Worm (Caenorhabditis elegans) whole organism, late embryonic: ENCODE results near the gene ZK652.8.

Experiments used
- C08G9.2 ChIP-seq: sonication (generic microtip); optimal IDR thresholded peaks from 2 replicates; lab custom pipeline; 2016; ENCODE audit warnings: mild to moderate bottlenecking, missing genetic modification characterization, moderate library complexity, missing compliant biosample characterization
- C38D4.7 ChIP-seq: fragments of 200-800 bp; sonication (Bioruptor generic); optimal IDR thresholded peaks from 2 replicates; lab custom pipeline; 2018; ENCODE audit warnings: mild to moderate bottlenecking, missing genetic modification characterization, moderate library complexity, missing compliant biosample characterization
- F13H6.1 ChIP-seq: sonication (generic microtip); optimal IDR thresholded peaks from 2 replicates; lab custom pipeline; 2016; ENCODE audit warnings: missing genetic modification characterization, missing compliant biosample characterization
- K02D7.2 ChIP-seq: sonication (generic microtip); optimal IDR thresholded peaks from 2 replicates; lab custom pipeline; 2017; ENCODE audit warnings: mild to moderate bottlenecking, missing genetic modification characterization, missing compliant biosample characterization
- K09A11.1 ChIP-seq: sonication (generic microtip); optimal IDR thresholded peaks from 2 replicates; lab custom pipeline; 2017; ENCODE audit warnings: antibody characterized with exemption, mild to moderate bottlenecking, missing genetic modification characterization, missing compliant biosample characterization; ENCODE audit not compliant: insufficient read depth
- Y22D7AL.16 ChIP-seq: sonication (generic microtip); optimal IDR thresholded peaks from 2 replicates; lab custom pipeline; 2016; ENCODE audit warnings: missing genetic modification characterization, missing compliant biosample characterization
- ama-1 ChIP-seq: fragments of 150-350 bp; optimal IDR thresholded peaks from 2 replicates; lab custom pipeline; 2014
- ceh-14 ChIP-seq: sonication (generic microtip); optimal IDR thresholded peaks from 2 replicates; lab custom pipeline; 2016; ENCODE audit warnings: missing genotype, missing genetic modification characterization, missing compliant biosample characterization
- ceh-18 ChIP-seq: sonication (generic microtip); optimal IDR thresholded peaks from 2 replicates; lab custom pipeline; 2016; ENCODE audit warnings: missing genetic modification characterization, missing compliant biosample characterization
- ceh-19 ChIP-seq: fragments of 200-800 bp; sonication (Bioruptor generic); optimal IDR thresholded peaks from 2 replicates; lab custom pipeline; 2018; ENCODE audit warnings: mild to moderate bottlenecking, missing genetic modification characterization, missing compliant biosample characterization
- ceh-2 ChIP-seq: sonication (generic microtip); optimal IDR thresholded peaks from 2 replicates; lab custom pipeline; 2016; ENCODE audit warnings: missing genotype, missing genetic modification characterization, missing compliant biosample characterization
- ceh-34 ChIP-seq: sonication (generic microtip); optimal IDR thresholded peaks from 2 replicates; lab custom pipeline; 2016; ENCODE audit warnings: mild to moderate bottlenecking, missing genetic modification characterization, missing compliant biosample characterization
- ceh-6 ChIP-seq: fragments of 200-800 bp; sonication (Bioruptor generic); optimal IDR thresholded peaks from 2 replicates; lab custom pipeline; 2018; ENCODE audit warnings: mild to moderate bottlenecking, missing genetic modification characterization, missing compliant biosample characterization
- ceh-9 ChIP-seq: sonication (generic microtip); optimal IDR thresholded peaks from 2 replicates; lab custom pipeline; 2016; ENCODE audit warnings: mild to moderate bottlenecking, missing genetic modification characterization, inconsistent platforms, missing compliant biosample characterization
- che-1 ChIP-seq: sonication (generic microtip); optimal IDR thresholded peaks from 2 replicates; lab custom pipeline; 2016; ENCODE audit warnings: mild to moderate bottlenecking, missing genetic modification characterization, missing compliant biosample characterization
- dmd-4 ChIP-seq: sonication (generic microtip); optimal IDR thresholded peaks from 2 replicates; lab custom pipeline; 2016; ENCODE audit warnings: borderline replicate concordance, missing genetic modification characterization, missing compliant biosample characterization
- elt-2 ChIP-seq: sonication (generic microtip); optimal IDR thresholded peaks from 2 replicates; lab custom pipeline; 2016; ENCODE audit warnings: missing genetic modification reagents, missing genetic modification characterization, missing compliant biosample characterization
- elt-4 ChIP-seq: sonication (generic microtip); optimal IDR thresholded peaks from 2 replicates; lab custom pipeline; 2016; ENCODE audit warnings: missing genetic modification characterization, missing compliant biosample characterization
- fax-1 ChIP-seq: sonication (generic microtip); optimal IDR thresholded peaks from 2 replicates; lab custom pipeline; 2016; ENCODE audit warnings: missing genotype, missing genetic modification characterization, missing compliant biosample characterization
- fkh-6 ChIP-seq: sonication (generic microtip); optimal IDR thresholded peaks from 2 replicates; lab custom pipeline; 2016; ENCODE audit warnings: missing genetic modification characterization, missing compliant biosample characterization
- gmeb-2 ChIP-seq: sonication (generic microtip); optimal IDR thresholded peaks from 2 replicates; lab custom pipeline; 2016; ENCODE audit warnings: missing genetic modification characterization, inconsistent platforms, missing compliant biosample characterization
- hlh-6 ChIP-seq: sonication (generic microtip); optimal IDR thresholded peaks from 2 replicates; lab custom pipeline; 2016; ENCODE audit warnings: missing genotype, missing genetic modification characterization, missing compliant biosample characterization
- lim-6 ChIP-seq: sonication (generic microtip); optimal IDR thresholded peaks from 2 replicates; lab custom pipeline; 2016; ENCODE audit warnings: missing genetic modification characterization, missing compliant biosample characterization
- lin-11 ChIP-seq: fragments of 200-800 bp; sonication (Bioruptor generic); optimal IDR thresholded peaks from 2 replicates; lab custom pipeline; 2018; ENCODE audit warnings: mild to moderate bottlenecking, missing genetic modification characterization, missing compliant biosample characterization
- mec-3 ChIP-seq: sonication (generic microtip); optimal IDR thresholded peaks from 2 replicates; lab custom pipeline; 2016; ENCODE audit warnings: borderline replicate concordance, missing genetic modification characterization, missing compliant biosample characterization
- nhr-232 ChIP-seq: sonication (generic microtip); optimal IDR thresholded peaks from 2 replicates; lab custom pipeline; 2016; ENCODE audit warnings: missing genetic modification characterization, missing compliant biosample characterization
- odd-2 ChIP-seq: sonication (generic microtip); optimal IDR thresholded peaks from 2 replicates; lab custom pipeline; 2017; ENCODE audit warnings: antibody characterized with exemption, mild to moderate bottlenecking, missing genetic modification characterization, missing compliant biosample characterization
- pag-3 ChIP-seq: sonication (generic microtip); optimal IDR thresholded peaks from 2 replicates; lab custom pipeline; 2016; ENCODE audit warnings: missing compliant biosample characterization, missing genetic modification characterization, borderline replicate concordance
- pat-9 ChIP-seq: fragments of 200-800 bp; sonication (Bioruptor generic); optimal IDR thresholded peaks from 2 replicates; lab custom pipeline; 2018; ENCODE audit warnings: mild to moderate bottlenecking, missing genetic modification characterization, moderate library complexity, missing compliant biosample characterization
- pha-2 ChIP-seq: sonication (generic microtip); optimal IDR thresholded peaks from 2 replicates; lab custom pipeline; 2017; ENCODE audit warnings: mild to moderate bottlenecking, missing genetic modification characterization, missing compliant biosample characterization
- pqm-1 ChIP-seq: sonication (generic microtip); optimal IDR thresholded peaks from 2 replicates; lab custom pipeline; 2016; ENCODE audit warnings: missing genetic modification characterization, missing compliant biosample characterization
- ref-2 ChIP-seq: sonication (generic microtip); optimal IDR thresholded peaks from 2 replicates; lab custom pipeline; 2016; ENCODE audit warnings: missing genetic modification characterization, missing compliant biosample characterization
- rnt-1 ChIP-seq: sonication (generic microtip); optimal IDR thresholded peaks from 2 replicates; lab custom pipeline; 2016; ENCODE audit warnings: missing genetic modification characterization, missing compliant biosample characterization
- sox-2 ChIP-seq: fragments of 200-800 bp; sonication (Bioruptor generic); IDR thresholded peaks from 2 replicates; pipeline ENCODE4 v1.3.6; 2022; ENCODE audit warnings: missing genetic modification reagents, missing genetic modification characterization, missing compliant biosample characterization
- tbx-2 ChIP-seq: sonication (generic microtip); optimal IDR thresholded peaks from 2 replicates; lab custom pipeline; 2016; ENCODE audit warnings: missing genetic modification characterization, missing compliant biosample characterization
- unc-3 ChIP-seq, 2 experiments: fragments of 200-800 bp in 1 of 2; sonication (Bioruptor generic) in 1 of 2; sonication (generic microtip) in 1 of 2; conservative IDR thresholded peaks in 1 of 2; optimal IDR thresholded peaks in 1 of 2; 2 replicates each; pipeline versions ENCODE4 v1.3.6 to Lab custom; 2016 to 2022; ENCODE audit warnings: missing compliant biosample characterization in 2 of 2, missing genetic modification characterization in 2 of 2, missing genetic modification reagents in 1 of 2
- unc-55 ChIP-seq: sonication (generic microtip); optimal IDR thresholded peaks from 2 replicates; lab custom pipeline; 2017; ENCODE audit warnings: missing biosample characterization, missing genetic modification reagents, missing genetic modification characterization
- unc-86 ChIP-seq: sonication (generic microtip); optimal IDR thresholded peaks from 2 replicates; lab custom pipeline; 2016; ENCODE audit warnings: missing genetic modification characterization, missing compliant biosample characterization
- ztf-16 ChIP-seq: sonication (generic microtip); optimal IDR thresholded peaks from 2 replicates; lab custom pipeline; 2017; ENCODE audit warnings: missing genetic modification characterization, missing compliant biosample characterization

ZK652.8 gene

ce11 chrIII:7889036-7889435 is 45.6 kb upstream of the ZK652.8 start:
- TF ChIP-seq ceh-6 (no peak), C08G9.2 (tag; lab: Kevin White, UChicago) (no peak), dmd-4 (tag; lab: Kevin White, UChicago) (no peak)
- TF ChIP-seq, all 69 proteins: peak for 0

- TF ChIP-seq mec-3: no peak
- no peak for TF ChIP-seq sox-2 (GFP tag; lab: Robert Waterston, UW)
- no peak for TF ChIP-seq ceh-2 (tag; lab: Kevin White, UChicago)
- no peak for TF ChIP-seq lim-6 (tag; lab: Kevin White, UChicago)
- no peak for TF ChIP-seq fkh-6 (tag; lab: Kevin White, UChicago)
- TF ChIP-seq C08G9.2 (tag; lab: Kevin White, UChicago): no peak
- TF ChIP-seq elt-2 (tag; lab: Kevin White, UChicago): no peak
- TF ChIP-seq K02D7.2 (tag; lab: Kevin White, UChicago): no peak
- TF ChIP-seq Y22D7AL.16 (tag; lab: Kevin White, UChicago): no peak
- TF ChIP-seq K09A11.1: no peak
- no peak for TF ChIP-seq nhr-232 (tag; lab: Kevin White, UChicago)
- TF ChIP-seq ceh-34 (tag; lab: Kevin White, UChicago): no peak
- TF ChIP-seq lin-11 (tag; lab: Kevin White, UChicago): no peak
- TF ChIP-seq C38D4.7: no peak
- TF ChIP-seq ceh-14: no peak
- no peak for TF ChIP-seq pat-9 (tag; lab: Kevin White, UChicago)
Measured at ce11 chrIII:7884863-7885262, 41.4 kb upstream of the ZK652.8 start, which contains the start of gene ZK688.11. ZK688.11 (minus strand) TSS chrIII:7884963.

- TF ChIP-seq K09A11.1: no peak
- no peak for TF ChIP-seq fkh-6 (tag; lab: Kevin White, UChicago)
- no peak for TF ChIP-seq gmeb-2 (tag; lab: Kevin White, UChicago)
- TF ChIP-seq F13H6.1 (tag; lab: Kevin White, UChicago): no peak
- no peak for TF ChIP-seq rnt-1 (tag; lab: Kevin White, UChicago)
- TF ChIP-seq pqm-1 (tag; lab: Kevin White, UChicago): no peak
- TF ChIP-seq elt-4: no peak
- no peak for TF ChIP-seq K02D7.2 (tag; lab: Kevin White, UChicago)
- TF ChIP-seq ama-1 (lab: Kevin White, UChicago): no peak
- TF ChIP-seq odd-2 (tag; lab: Kevin White, UChicago): no peak
- TF ChIP-seq ceh-2 (tag; lab: Kevin White, UChicago): no peak
- no peak for TF ChIP-seq ceh-19 (GFP tag; lab: Kevin White, UChicago)
- no peak for TF ChIP-seq ceh-9
- no peak for TF ChIP-seq pag-3
- no peak for TF ChIP-seq unc-3 (GFP tag; conservative IDR thresholded peaks at IDR 0.05; lab: Robert Waterston, UW)
- no peak for TF ChIP-seq unc-3 (tag; optimal IDR thresholded peaks at IDR 0.05; lab: Kevin White, UChicago)
Measured at ce11 chrIII:7882900-7883299, 39.5 kb upstream of the ZK652.8 start, which contains the start of gene ZK688.9. ZK688.9 (minus strand) TSS chrIII:7883000.

- TF ChIP-seq unc-55 (GFP tag; lab: Kevin White, UChicago) (peak; percentile 72), ceh-9 (no peak), rnt-1 (tag; lab: Kevin White, UChicago) (peak; percentile 46), ceh-18 (tag; lab: Kevin White, UChicago) (peak; percentile 75), Y22D7AL.16 (tag; lab: Kevin White, UChicago) (no peak), ceh-34 (tag; lab: Kevin White, UChicago) (no peak), tbx-2 (tag; lab: Kevin White, UChicago) (no peak)
- TF ChIP-seq, all 69 proteins: peak for 3
Measured at ce11 chrIII:7880132-7880715, 36.8 kb upstream of the ZK652.8 start.

ce11 chrIII:7878852-7879329 is 35.5 kb upstream of the ZK652.8 start, which contains the start of gene sup-18:
sup-18 (minus strand) TSS chrIII:7878902.
- TF ChIP-seq ref-2 (no peak), pat-9 (tag; lab: Kevin White, UChicago) (no peak), unc-86 (tag; lab: Kevin White, UChicago) (no peak), hlh-6 (tag; lab: Kevin White, UChicago) (no peak), odd-2 (tag; lab: Kevin White, UChicago) (no peak), che-1 (tag; lab: Kevin White, UChicago) (no peak), pag-3 (no peak), ztf-16 (tag; lab: Kevin White, UChicago) (no peak), pha-2 (tag; lab: Kevin White, UChicago) (no peak), fax-1 (tag; lab: Kevin White, UChicago) (no peak)
